Fruit fly (Drosophila melanogaster): ENCODE data around the gene epsilonCOP.

Gene epsilonCOP

DNA sequence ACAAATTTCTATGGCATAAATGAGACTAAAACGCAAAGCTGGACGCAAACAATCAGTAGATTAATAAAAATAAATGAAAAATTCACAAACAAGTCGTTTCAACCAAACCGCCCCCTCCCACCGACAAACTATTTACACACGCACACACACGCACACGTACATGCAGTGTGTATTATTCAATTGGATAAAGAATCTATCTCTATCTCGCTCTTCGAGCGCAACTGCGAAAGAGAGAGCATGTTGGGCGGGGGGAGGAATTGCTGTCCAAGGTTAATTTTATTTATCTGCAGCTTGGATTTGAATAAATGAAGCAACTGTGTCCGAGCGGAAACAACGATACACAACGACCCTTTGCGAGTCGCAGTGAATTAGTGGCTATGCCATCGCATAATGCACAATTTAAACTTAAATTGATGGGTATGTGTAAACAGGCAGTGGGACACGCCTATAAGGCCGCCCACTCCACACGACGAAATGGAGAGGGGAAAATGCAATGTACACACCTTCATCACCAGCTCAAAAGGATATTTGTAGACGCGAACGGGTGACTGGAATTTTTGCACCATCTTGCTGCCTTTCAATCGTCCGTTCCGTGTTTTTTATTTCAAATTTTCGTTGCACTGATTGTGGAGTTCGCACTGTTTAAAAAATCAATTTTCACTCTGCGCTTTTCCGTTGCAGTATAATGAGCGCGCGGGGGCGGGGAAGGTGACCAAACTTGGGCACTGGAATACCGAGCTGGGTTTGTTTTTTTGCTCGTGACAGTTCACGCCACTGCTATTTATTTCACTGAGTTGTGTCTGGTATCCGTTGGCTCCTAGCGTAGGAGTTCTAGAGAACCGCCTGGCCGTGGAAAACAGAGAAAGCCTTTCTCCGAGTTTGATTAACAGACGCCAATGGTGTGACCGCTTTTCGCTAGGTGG, 33.6 kb upstream of the epsilonCOP start, which contains the start of gene retm (continued):
- TF ChIP-seq sna (GFP tag; IDR thresholded peaks at IDR 0.05; ENCODE audit: partially characterized antibody) (no peak), CG8359 (GFP tag; optimal IDR thresholded peaks at IDR 0.05; ENCODE audit: borderline replicate concordance) (no peak), sc (optimal IDR thresholded peaks at IDR 0.05) (no peak), sc (GFP tag; optimal IDR thresholded peaks at IDR 0.05) (no peak), btn (GFP tag; optimal IDR thresholded peaks at IDR 0.05) (no peak), BEAF-32 (GFP tag; optimal IDR thresholded peaks at IDR 0.05) (no peak), gcm2 (GFP tag; optimal IDR thresholded peaks at IDR 0.05) (no peak), lmd (GFP tag; IDR thresholded peaks at IDR 0.05) (no peak), Vsx1 (GFP tag; optimal IDR thresholded peaks at IDR 0.05) (no peak), tgo (GFP tag; IDR thresholded peaks at IDR 0.05) (no peak), hkb (optimal IDR thresholded peaks at IDR 0.05) (no peak), hkb (GFP tag; IDR thresholded peaks at IDR 0.05) (no peak), MBD-R2 (GFP tag; IDR thresholded peaks at IDR 0.05) (no peak; the same call in none of the 2 replicates), gt (GFP tag; IDR thresholded peaks at IDR 0.05) (no peak), CHES-1-like (GFP tag; optimal IDR thresholded peaks at IDR 0.05) (no peak), ems (GFP tag; optimal IDR thresholded peaks at IDR 0.05) (no peak), sd (tag; optimal IDR thresholded peaks at IDR 0.05) (peak; percentile 71), CG11247 (GFP tag; IDR thresholded peaks at IDR 0.05) (no peak), pnt (GFP tag; optimal IDR thresholded peaks at IDR 0.05) (no peak), trh (GFP tag; optimal IDR thresholded peaks at IDR 0.05) (no peak), ken (GFP tag; IDR thresholded peaks at IDR 0.05) (0 out of 3 replicates have a peak, but pooled peaks have one; percentile 4), gsb-n (tag; optimal IDR thresholded peaks at IDR 0.05) (no peak), dm (GFP tag; optimal IDR thresholded peaks at IDR 0.05) (no peak), D19B (GFP tag; optimal IDR thresholded peaks at IDR 0.05) (no peak), CG7271 (tag; optimal IDR thresholded peaks at IDR 0.05) (peak; percentile 20), Poxn (GFP tag; IDR thresholded peaks at IDR 0.05) (no peak), CG5180 (GFP tag; optimal IDR thresholded peaks at IDR 0.05) (peak; percentile 72), Six4 (GFP tag; optimal IDR thresholded peaks at IDR 0.05) (no peak), schlank (tag; optimal IDR thresholded peaks at IDR 0.05) (no peak), CG33213 (GFP tag; optimal IDR thresholded peaks at IDR 0.05) (no peak), CG31365 (tag; optimal IDR thresholded peaks at IDR 0.05) (no peak), Bteb2 (GFP tag; optimal IDR thresholded peaks at IDR 0.05) (no peak), NC2β (GFP tag; optimal IDR thresholded peaks at IDR 0.05) (no peak), CG14441 (GFP tag; IDR thresholded peaks at IDR 0.05) (no peak), crc (GFP tag; optimal IDR thresholded peaks at IDR 0.05) (no peak), Dp (GFP tag; optimal IDR thresholded peaks at IDR 0.05) (no peak), Camta (GFP tag; optimal IDR thresholded peaks at IDR 0.05) (no peak), CG5953 (GFP tag; IDR thresholded peaks at IDR 0.05) (no peak), Atf3 (GFP tag; optimal IDR thresholded peaks at IDR 0.05) (no peak), kay (GFP tag; optimal IDR thresholded peaks at IDR 0.05) (no peak), ATbp (GFP tag; optimal IDR thresholded peaks at IDR 0.05) (no peak), CG3847 (GFP tag; IDR thresholded peaks at IDR 0.05) (no peak), CG7556 (GFP tag; optimal IDR thresholded peaks at IDR 0.05) (no peak), CG30020 (tag; optimal IDR thresholded peaks at IDR 0.05) (peak; percentile 50), zen2 (GFP tag; IDR thresholded peaks at IDR 0.05; ENCODE audit: partially characterized antibody) (no peak), mam (GFP tag; optimal IDR thresholded peaks at IDR 0.05) (no peak), CG13624 (GFP tag; optimal IDR thresholded peaks at IDR 0.05) (no peak), CG6272 (GFP tag; IDR thresholded peaks at IDR 0.05) (no peak), fd96Cb (tag; optimal IDR thresholded peaks at IDR 0.05) (no peak), CG32767 (GFP tag; IDR thresholded peaks at IDR 0.05) (no peak), Lhr (GFP tag; optimal IDR thresholded peaks at IDR 0.05) (no peak)

All from whole organism, embryonic.